Fruit fly (Drosophila melanogaster) whole organism, embryonic: ENCODE results near the gene ssp5.

Source experiments
- Abd-B ChIP-seq: fragments of 200-800 bp; sonication (Bioruptor generic); optimal IDR thresholded peaks from 2 replicates; lab custom pipeline; 2018; ENCODE audit warnings: missing biosample characterization, mild to moderate bottlenecking, missing genetic modification characterization, moderate library complexity
- CG10654 ChIP-seq: fragments of 200-800 bp; sonication (Bioruptor generic); optimal IDR thresholded peaks from 2 replicates; lab custom pipeline; 2016; ENCODE audit warnings: missing biosample characterization, missing genetic modification characterization
- CG10959 ChIP-seq: fragments of 200-800 bp; sonication (Bioruptor generic); IDR thresholded peaks from 2 replicates; pipeline ENCODE4 v1.3.6; 2022; ENCODE audit warnings: missing biosample characterization, missing genetic modification characterization
- CG11093 ChIP-seq: fragments of 200-800 bp; sonication (Bioruptor generic); IDR thresholded peaks from 3 replicates; pipeline ENCODE4 v1.3.6; 2022; ENCODE audit warnings: missing biosample characterization, missing genetic modification characterization
- CG11560 ChIP-seq: fragments of 200-800 bp; sonication (Bioruptor generic); IDR thresholded peaks from 3 replicates; pipeline ENCODE4 v1.3.6; 2022; ENCODE audit warnings: missing biosample characterization, missing genetic modification characterization
- CG11695 ChIP-seq: fragments of 200-800 bp; sonication (Bioruptor generic); IDR thresholded peaks from 3 replicates; pipeline ENCODE4 v1.3.6; 2022; ENCODE audit warnings: missing biosample characterization, missing genetic modification characterization
- CG12391 ChIP-seq: fragments of 200-800 bp; sonication (Bioruptor generic); optimal IDR thresholded peaks from 3 replicates; lab custom pipeline; 2018; ENCODE audit warnings: missing biosample characterization, mild to moderate bottlenecking, missing genetic modification characterization, moderate library complexity
- CG12769 ChIP-seq: fragments of 200-800 bp; sonication (Bioruptor generic); optimal IDR thresholded peaks from 2 replicates; lab custom pipeline; 2019; ENCODE audit warnings: missing biosample characterization, mild to moderate bottlenecking, missing genetic modification characterization, moderate library complexity
- CG13296 ChIP-seq: fragments of 200-800 bp; sonication (Bioruptor generic); optimal IDR thresholded peaks from 3 replicates; lab custom pipeline; 2018; ENCODE audit warnings: missing biosample characterization, mild to moderate bottlenecking, missing genetic modification characterization
- CG13424 ChIP-seq: fragments of 200-800 bp; sonication (Bioruptor generic); optimal IDR thresholded peaks from 2 replicates; lab custom pipeline; 2019; ENCODE audit warnings: missing biosample characterization, mild to moderate bottlenecking, missing genetic modification characterization, moderate library complexity
- CG15011 ChIP-seq: fragments of 200-800 bp; sonication (Bioruptor generic); optimal IDR thresholded peaks from 3 replicates; lab custom pipeline; 2018; ENCODE audit warnings: missing biosample characterization, mild to moderate bottlenecking, missing genetic modification characterization
- CG15696 ChIP-seq: fragments of 200-800 bp; sonication (Bioruptor generic); optimal IDR thresholded peaks from 2 replicates; lab custom pipeline; 2019; ENCODE audit warnings: missing biosample characterization, mild to moderate bottlenecking, missing genetic modification characterization, moderate library complexity
- CG17359 ChIP-seq: fragments of 200-800 bp; sonication (Bioruptor generic); optimal IDR thresholded peaks from 3 replicates; lab custom pipeline; 2018; ENCODE audit warnings: missing biosample characterization, mild to moderate bottlenecking, missing genetic modification characterization, moderate library complexity
- CG18011 ChIP-seq: fragments of 200-800 bp; sonication (Bioruptor generic); optimal IDR thresholded peaks from 2 replicates; lab custom pipeline; 2017; ENCODE audit warnings: missing biosample characterization, missing genetic modification characterization, mild to moderate bottlenecking, moderate library complexity, missing genotype
- CG2120 ChIP-seq: fragments of 200-800 bp; sonication (Bioruptor generic); optimal IDR thresholded peaks from 3 replicates; lab custom pipeline; 2016; ENCODE audit warnings: missing biosample characterization, missing genetic modification characterization
- CG2199 ChIP-seq: fragments of 200-800 bp; sonication (Bioruptor generic); IDR thresholded peaks from 3 replicates; pipeline ENCODE4 v1.3.6; 2022; ENCODE audit warnings: missing biosample characterization, missing genetic modification characterization
- CG30020 ChIP-seq: fragments of 200-800 bp; optimal IDR thresholded peaks from 2 replicates; lab custom pipeline; 2019; ENCODE audit warnings: missing biosample characterization, mild to moderate bottlenecking, missing genetic modification characterization, moderate library complexity
- CG4404 ChIP-seq: fragments of 200-800 bp; sonication (Bioruptor generic); IDR thresholded peaks from 2 replicates; pipeline ENCODE4 v1.3.6; 2022; ENCODE audit warnings: missing biosample characterization, missing genetic modification characterization
- CG4424 ChIP-seq: fragments of 200-800 bp; sonication (Bioruptor generic); optimal IDR thresholded peaks from 3 replicates; lab custom pipeline; 2016; ENCODE audit warnings: missing biosample characterization, missing genetic modification characterization
- CG4730 ChIP-seq: fragments of 200-800 bp; sonication (Bioruptor generic); IDR thresholded peaks from 2 replicates; pipeline ENCODE4 v1.3.6; 2022; ENCODE audit warnings: missing biosample characterization, missing genetic modification characterization
- CG8281 ChIP-seq: fragments of 200-800 bp; sonication (Bioruptor generic); optimal IDR thresholded peaks from 2 replicates; lab custom pipeline; 2018; ENCODE audit warnings: missing biosample characterization, mild to moderate bottlenecking, missing genetic modification characterization, moderate library complexity
- CTCF ChIP-seq: fragments of 200-800 bp; sonication (Bioruptor generic); optimal IDR thresholded peaks from 2 replicates; lab custom pipeline; 2017; ENCODE audit warnings: missing biosample characterization, mild to moderate bottlenecking, missing genetic modification characterization, moderate library complexity
- Camta ChIP-seq: fragments of 200-800 bp; sonication (Bioruptor generic); optimal IDR thresholded peaks from 2 replicates; lab custom pipeline; 2016; ENCODE audit warnings: missing biosample characterization, missing genetic modification characterization
- CoRest ChIP-seq: fragments of 200-800 bp; sonication (Bioruptor generic); optimal IDR thresholded peaks from 3 replicates; lab custom pipeline; 2018; ENCODE audit warnings: missing biosample characterization, mild to moderate bottlenecking, missing genetic modification characterization, moderate library complexity
- CrebB ChIP-seq: fragments of 200-800 bp; sonication (Bioruptor generic); optimal IDR thresholded peaks from 3 replicates; lab custom pipeline; 2018; ENCODE audit warnings: missing biosample characterization, mild to moderate bottlenecking, missing genetic modification characterization
- Hey ChIP-seq: fragments of 200-800 bp; sonication (Bioruptor generic); optimal IDR thresholded peaks from 3 replicates; lab custom pipeline; 2018; ENCODE audit warnings: missing biosample characterization, mild to moderate bottlenecking, missing genetic modification characterization
- Med ChIP-seq: fragments of 200-800 bp; sonication (Bioruptor generic); peaks from one replicate; lab custom pipeline; 2016; ENCODE audit warnings: missing biosample characterization, missing genetic modification characterization, mild to moderate bottlenecking, inconsistent platforms, moderate library complexity
- Meics ChIP-seq: fragments of 200-800 bp; sonication (Bioruptor generic); optimal IDR thresholded peaks from 2 replicates; lab custom pipeline; 2017; ENCODE audit warnings: missing biosample characterization, mild to moderate bottlenecking, missing genetic modification characterization
- Opbp ChIP-seq: fragments of 200-800 bp; sonication (Bioruptor generic); IDR thresholded peaks from 3 replicates; pipeline ENCODE4 v1.3.6; 2022; ENCODE audit warnings: missing biosample characterization, missing genetic modification characterization; ENCODE audit not compliant: partially characterized antibody
- Sin3A ChIP-seq: fragments of >200 bp; optimal IDR thresholded peaks from 2 replicates; lab custom pipeline; 2018
- Sry-δ ChIP-seq: fragments of 200-800 bp; sonication (Bioruptor generic); optimal IDR thresholded peaks from 2 replicates; lab custom pipeline; 2016; ENCODE audit warnings: missing biosample characterization, missing genetic modification characterization
- Stat92E ChIP-seq, 3 experiments: fragments of >200 bp in 2 of 3; fragments of 200-800 bp in 1 of 3; sonication (Bioruptor generic) in 1 of 3; optimal IDR thresholded peaks; 2 replicates each; lab custom pipeline; 2017 to 2019; ENCODE audit warnings: missing biosample characterization in 3 of 3, missing genetic modification characterization in 3 of 3, mild to moderate bottlenecking in 1 of 3, moderate library complexity in 1 of 3
- aop ChIP-seq: fragments of 200-800 bp; sonication (Bioruptor generic); IDR thresholded peaks from 2 replicates; pipeline ENCODE4 v1.3.6; 2022; ENCODE audit warnings: missing biosample characterization, missing genetic modification characterization
- ara ChIP-seq: fragments of 200-800 bp; sonication (Bioruptor generic); IDR thresholded peaks from 2 replicates; pipeline ENCODE4 v1.3.6; 2022; ENCODE audit warnings: missing biosample characterization, missing genetic modification characterization
- bab2 ChIP-seq: fragments of 200-800 bp; sonication (Bioruptor generic); optimal IDR thresholded peaks from 2 replicates; lab custom pipeline; 2016; ENCODE audit warnings: missing biosample characterization, missing genetic modification characterization
- cg ChIP-seq: fragments of 200-800 bp; sonication (Bioruptor generic); optimal IDR thresholded peaks from 3 replicates; lab custom pipeline; 2019; ENCODE audit warnings: missing biosample characterization, mild to moderate bottlenecking, missing genetic modification characterization, moderate library complexity
- crp ChIP-seq, 2 experiments: fragments of 200-800 bp; sonication (Bioruptor generic); optimal IDR thresholded peaks; 2 replicates in 1 of 2; 3 replicates in 1 of 2; lab custom pipeline; 2017; ENCODE audit warnings: missing biosample characterization in 2 of 2, missing genetic modification characterization in 2 of 2, mild to moderate bottlenecking in 1 of 2, moderate library complexity in 1 of 2
- disco-r ChIP-seq: fragments of 200-800 bp; sonication (Bioruptor generic); optimal IDR thresholded peaks from 2 replicates; lab custom pipeline; 2016; ENCODE audit warnings: missing biosample characterization, missing genetic modification characterization
- dm ChIP-seq: fragments of 200-800 bp; sonication (Bioruptor generic); optimal IDR thresholded peaks from 3 replicates; lab custom pipeline; 2016; ENCODE audit warnings: missing biosample characterization, missing genetic modification characterization
- gro ChIP-seq: fragments of 200-800 bp; sonication (Bioruptor generic); optimal IDR thresholded peaks from 2 replicates; lab custom pipeline; 2016; ENCODE audit warnings: missing biosample characterization, missing genetic modification characterization
- jumu ChIP-seq: fragments of 200-800 bp; sonication (Bioruptor generic); optimal IDR thresholded peaks from 3 replicates; lab custom pipeline; 2016; ENCODE audit warnings: missing biosample characterization, missing genetic modification characterization
- kni ChIP-seq: fragments of 200-800 bp; sonication (Bioruptor generic); optimal IDR thresholded peaks from 3 replicates; lab custom pipeline; 2017; ENCODE audit warnings: mild to moderate bottlenecking, missing biosample characterization, missing genetic modification reagents, missing genetic modification characterization
- knrl ChIP-seq: fragments of 200-800 bp; sonication (Bioruptor generic); IDR thresholded peaks from 3 replicates; pipeline ENCODE4 v1.3.6; 2022; ENCODE audit warnings: missing biosample characterization, missing genetic modification characterization; ENCODE audit not compliant: partially characterized antibody
- lov ChIP-seq, 2 experiments: fragments of 200-800 bp in 1 of 2; fragments of >200 bp in 1 of 2; sonication (Bioruptor generic) in 1 of 2; IDR thresholded peaks in 1 of 2; optimal IDR thresholded peaks in 1 of 2; 2 replicates in 1 of 2; 3 replicates in 1 of 2; pipeline versions ENCODE4 v1.3.6 to Lab custom; 2017 to 2022; ENCODE audit warnings: missing biosample characterization in 1 of 2, missing genetic modification characterization in 1 of 2
- mam ChIP-seq: fragments of 200-800 bp; sonication (Bioruptor generic); optimal IDR thresholded peaks from 3 replicates; lab custom pipeline; 2016; ENCODE audit warnings: missing biosample characterization, missing genetic modification characterization
- pita ChIP-seq: fragments of 200-800 bp; sonication (Bioruptor generic); optimal IDR thresholded peaks from 2 replicates; lab custom pipeline; 2017; ENCODE audit warnings: missing biosample characterization, mild to moderate bottlenecking, missing genetic modification characterization
- pros ChIP-seq: fragments of 200-800 bp; sonication (Bioruptor generic); optimal IDR thresholded peaks from 3 replicates; lab custom pipeline; 2019; ENCODE audit warnings: missing biosample characterization, mild to moderate bottlenecking, missing genetic modification characterization, moderate library complexity
- sens-2 ChIP-seq: fragments of 200-800 bp; sonication (Bioruptor generic); IDR thresholded peaks from 2 replicates; pipeline ENCODE4 v1.3.6; 2022; ENCODE audit warnings: missing biosample characterization, missing genetic modification characterization
- tll ChIP-seq, 2 experiments: fragments of 200-800 bp in 1 of 2; fragments of >200 bp in 1 of 2; sonication (Bioruptor generic) in 1 of 2; optimal IDR thresholded peaks; 2 replicates each; lab custom pipeline; 2017 to 2019; ENCODE audit warnings: missing biosample characterization in 2 of 2, missing genetic modification characterization in 2 of 2, mild to moderate bottlenecking in 1 of 2, moderate library complexity in 1 of 2
- trem ChIP-seq: fragments of 200-800 bp; optimal IDR thresholded peaks from 3 replicates; lab custom pipeline; 2019; ENCODE audit warnings: missing biosample characterization, mild to moderate bottlenecking, missing genetic modification characterization, moderate library complexity

The ssp5 gene

dm6 chr3R:12078961-12079360, 46.0 kb downstream of the ssp5 start (continued):
- no peak for TF ChIP-seq pita (GFP tag; lab: Kevin White, UChicago)
- TF ChIP-seq sens-2 (GFP tag; lab: Robert Waterston, UW), result no peak
- TF ChIP-seq CTCF (GFP tag; lab: Kevin White, UChicago), result no peak
- TF ChIP-seq dm, result no peak
- peak; percentile 24 for TF ChIP-seq CG18011 (GFP tag; lab: Kevin White, UChicago)
- no peak for TF ChIP-seq cg (GFP tag; lab: Kevin White, UChicago)
- no peak for TF ChIP-seq CG2199 (GFP tag; lab: Robert Waterston, UW)
- peak; percentile 45; the same call in 1 of the 2 replicates for TF ChIP-seq CG4404 (GFP tag; lab: Robert Waterston, UW)
- TF ChIP-seq disco-r (GFP tag; lab: Kevin White, UChicago), result no peak
- TF ChIP-seq kni (GFP tag; lab: Kevin White, UChicago), result no peak
- no peak for TF ChIP-seq Camta (GFP tag; lab: Kevin White, UChicago)
- TF ChIP-seq trem (tag; lab: Kevin White, UChicago), result no peak
- no peak for TF ChIP-seq jumu (GFP tag; lab: Kevin White, UChicago)
- TF ChIP-seq Sin3A (lab: Kevin White, UChicago), result no peak
- no peak for TF ChIP-seq gro (GFP tag; lab: Kevin White, UChicago)
- peak; percentile 86 for TF ChIP-seq CG13424
- TF ChIP-seq CG8281 (tag; lab: Kevin White, UChicago), result peak; percentile 42
- peak; percentile 48 for TF ChIP-seq CG10654 (GFP tag; lab: Kevin White, UChicago)
- TF ChIP-seq aop, result no peak
- peak; percentile 52 for TF ChIP-seq Abd-B (GFP tag; lab: Kevin White, UChicago)
- peak; percentile 83 for TF ChIP-seq CoRest
- TF ChIP-seq pros, result no peak
- TF ChIP-seq CG10959 (GFP tag; lab: Robert Waterston, UW), result no peak
- peak; percentile 53 for TF ChIP-seq CG4424
- peak; percentile 85 for TF ChIP-seq CG13296 (GFP tag; lab: Kevin White, UChicago)
- TF ChIP-seq Med (GFP tag; lab: Kevin White, UChicago), result peak; percentile 75
- peak; percentile 57 for TF ChIP-seq CG15011
- peak; percentile 35 for TF ChIP-seq CG15696 (tag; lab: Kevin White, UChicago)
- no peak; the same call in 2 of the 3 replicates for TF ChIP-seq CG11560
- peak in 1 of 2 experiments; percentile 12 for TF ChIP-seq crp (GFP tag; optimal IDR thresholded peaks at IDR 0.05; lab: Kevin White, UChicago)
- peak; percentile 85; the same call in 2 of the 3 replicates for TF ChIP-seq CG11695 (GFP tag; lab: Robert Waterston, UW)
- TF ChIP-seq Sry-δ, result no peak
- TF ChIP-seq Stat92E (GFP tag; optimal IDR thresholded peaks at IDR 0.05; lab: Kevin White, UChicago), result no peak
- no peak for TF ChIP-seq Hey (tag; lab: Kevin White, UChicago)
- no peak for TF ChIP-seq bab2 (GFP tag; lab: Kevin White, UChicago)
- no peak for TF ChIP-seq CG12391 (tag; lab: Kevin White, UChicago)
- peak; percentile 61 for TF ChIP-seq CG2120 (GFP tag; lab: Kevin White, UChicago)
- peak; percentile 60 for TF ChIP-seq CG4730 (GFP tag; lab: Robert Waterston, UW)
- TF ChIP-seq Meics (GFP tag; lab: Kevin White, UChicago), result peak; percentile 86
- no peak for TF ChIP-seq CG30020 (tag; lab: Kevin White, UChicago)
- no peak for TF ChIP-seq CG12769 (tag; lab: Kevin White, UChicago)
- peak; percentile 69; the same call in 1 of the 2 replicates for TF ChIP-seq ara (GFP tag; lab: Robert Waterston, UW)
- TF ChIP-seq CrebB (tag; lab: Kevin White, UChicago), result peak; percentile 65
- TF ChIP-seq CG11093 (GFP tag; lab: Robert Waterston, UW), result peak; percentile 46; the same call in 1 of the 3 replicates
- peak; percentile 86 for TF ChIP-seq CG17359 (tag; lab: Kevin White, UChicago)
- no peak for TF ChIP-seq tll (GFP tag; optimal IDR thresholded peaks at IDR 0.05; lab: Kevin White, UChicago)
- TF ChIP-seq Opbp (GFP tag; lab: Robert Waterston, UW), result no peak
- no peak for TF ChIP-seq knrl
- no peak for TF ChIP-seq lov (optimal IDR thresholded peaks at IDR 0.05; lab: Kevin White, UChicago)
- TF ChIP-seq lov (GFP tag; IDR thresholded peaks at IDR 0.05; lab: Robert Waterston, UW), result peak; percentile 67; the same call in 1 of the 3 replicates
- TF ChIP-seq mam (GFP tag; lab: Kevin White, UChicago), result no peak
